Fruit fly (Drosophila melanogaster) whole organism: ENCODE data around the gene CG15439.

Experiments used
- CG8478 ChIP-seq: fragments of >200 bp; optimal IDR thresholded peaks from 2 replicates; lab custom pipeline; 2018; ENCODE audit warnings: inconsistent platforms
- EcR ChIP-seq, 2 experiments: fragments of >200 bp; optimal IDR thresholded peaks; 2 replicates each; lab custom pipeline; 2017; ENCODE audit warnings: missing biosample characterization in 2 of 2, missing genetic modification characterization in 2 of 2, missing genetic modification reagents in 2 of 2
- psq ChIP-seq: fragments of >200 bp; optimal IDR thresholded peaks from 2 replicates; lab custom pipeline; 2017

DNA sequence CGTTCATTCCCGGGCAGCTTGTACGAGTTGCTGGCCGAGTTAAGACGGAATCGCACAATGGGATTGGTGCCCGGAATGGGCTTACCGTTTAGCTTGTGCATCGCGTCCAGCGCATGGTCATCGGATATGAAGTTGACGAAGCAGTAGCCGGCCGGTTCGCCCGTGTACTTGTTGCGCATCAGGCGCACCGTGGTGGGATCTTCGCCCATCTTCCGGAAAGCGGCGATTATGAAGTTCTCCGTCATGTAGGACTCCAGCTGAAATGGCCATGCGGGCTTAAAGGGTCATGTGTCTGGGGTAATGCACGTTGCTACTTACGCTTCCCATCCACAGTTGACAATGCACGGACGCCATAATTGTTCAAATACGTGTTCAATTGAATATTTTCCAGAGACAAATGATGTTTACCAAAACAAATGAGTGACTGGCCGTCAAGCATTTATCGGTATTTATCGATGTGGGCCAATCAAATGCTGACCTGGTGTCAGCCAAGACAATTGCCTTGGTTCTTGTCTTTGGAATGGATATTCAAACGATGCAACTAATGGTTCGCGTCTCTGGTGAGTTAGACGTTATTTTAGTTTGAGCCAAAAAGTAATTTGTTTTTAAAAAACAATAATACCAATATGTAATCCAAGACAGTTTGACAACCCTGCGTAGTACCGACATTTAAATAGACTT is 1.3 kb upstream of the CG15439 start, which contains the start of the genes Secp43 and ND-B8:
- TF ChIP-seq EcR (GFP tag; optimal IDR thresholded peaks at IDR 0.05; lab: Kevin White, UChicago) (no peak), CG8478 (lab: Kevin White, UChicago) (no peak), psq (lab: Kevin White, UChicago) (no peak)
